Fruit fly (Drosophila melanogaster) whole organism, adult: Measurements from ENCODE around the gene ppk16.

Experiments
- CG11617 ChIP-seq: fragments of 200-800 bp; sonication (Bioruptor generic); optimal IDR thresholded peaks from 2 replicates; lab custom pipeline; 2017; ENCODE audit warnings: mild to moderate bottlenecking, missing biosample characterization, missing genetic modification reagents, missing genetic modification characterization
- CG14711 ChIP-seq: fragments of 200-800 bp; sonication (Bioruptor generic); optimal IDR thresholded peaks from 2 replicates; lab custom pipeline; 2018; ENCODE audit warnings: missing biosample characterization, mild to moderate bottlenecking, missing genetic modification characterization, moderate library complexity
- Clk ChIP-seq: fragments of 200-800 bp; sonication (Bioruptor generic); optimal IDR thresholded peaks from 2 replicates; lab custom pipeline; 2017; ENCODE audit warnings: missing biosample characterization, missing genetic modification characterization
- Crg-1 ChIP-seq: fragments of 200-800 bp; sonication (Bioruptor generic); optimal IDR thresholded peaks from 2 replicates; lab custom pipeline; 2016; ENCODE audit warnings: missing biosample characterization, missing genetic modification characterization
- Mnt ChIP-seq: fragments of 200-800 bp; sonication (Bioruptor generic); optimal IDR thresholded peaks from 2 replicates; lab custom pipeline; 2016; ENCODE audit warnings: missing biosample characterization, mild to moderate bottlenecking, missing genetic modification characterization
- bab1 ChIP-seq: fragments of 200-800 bp; sonication (Bioruptor generic); optimal IDR thresholded peaks from 3 replicates; lab custom pipeline; 2019; ENCODE audit warnings: missing biosample characterization, mild to moderate bottlenecking, missing genetic modification characterization, moderate library complexity
- cic ChIP-seq: fragments of 200-800 bp; sonication (Bioruptor generic); optimal IDR thresholded peaks from 2 replicates; lab custom pipeline; 2017; ENCODE audit warnings: missing biosample characterization, mild to moderate bottlenecking, missing genetic modification characterization, moderate library complexity
- cnc ChIP-seq, 2 experiments: fragments of >200 bp; optimal IDR thresholded peaks; 2 replicates each; lab custom pipeline; 2017
- kay ChIP-seq: fragments of 200-800 bp; sonication (Bioruptor generic); peaks from one replicate; lab custom pipeline; 2016; ENCODE audit warnings: missing biosample characterization, missing genetic modification characterization, borderline replicate concordance
- tj ChIP-seq: fragments of 200-800 bp; sonication (Bioruptor generic); optimal IDR thresholded peaks from 3 replicates; lab custom pipeline; 2017; ENCODE audit warnings: missing biosample characterization, mild to moderate bottlenecking, missing genetic modification characterization, moderate library complexity

DNA sequence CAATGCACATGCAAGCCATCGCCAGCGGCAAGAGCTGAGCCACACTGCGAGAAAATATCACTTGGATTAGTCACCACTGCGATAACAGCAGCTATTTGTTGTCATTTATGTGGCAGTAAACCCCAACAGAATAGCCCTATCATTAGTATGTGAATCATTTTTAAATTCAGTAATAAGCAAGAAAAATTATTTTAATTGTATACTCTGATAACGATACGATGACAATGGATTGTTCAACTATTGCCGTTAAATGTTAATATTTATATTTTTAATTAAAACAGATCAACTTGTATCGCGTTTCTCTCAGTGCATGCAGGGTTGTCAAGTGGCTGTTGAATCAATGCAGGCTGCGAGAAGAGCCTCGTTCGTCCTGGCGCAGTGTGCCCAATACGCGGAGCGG, 37.0 kb downstream of the ppk16 start:
- no peak for TF ChIP-seq tj
- TF ChIP-seq Crg-1 (GFP tag; lab: Kevin White, UChicago): no peak
- no peak for TF ChIP-seq Mnt (GFP tag; lab: Kevin White, UChicago)
- TF ChIP-seq cic: no peak
- TF ChIP-seq bab1 (GFP tag; lab: Kevin White, UChicago): no peak
- TF ChIP-seq Clk (GFP tag; lab: Kevin White, UChicago): no peak
- no peak for TF ChIP-seq cnc (optimal IDR thresholded peaks at IDR 0.05; lab: Kevin White, UChicago)
- no peak for TF ChIP-seq kay (GFP tag; lab: Kevin White, UChicago)
- no peak for TF ChIP-seq CG11617 (GFP tag; lab: Kevin White, UChicago)
- no peak for TF ChIP-seq CG14711 (tag; lab: Kevin White, UChicago)
